Worm (Caenorhabditis elegans): ENCODE results near the gene C17H12.12.

DNA sequence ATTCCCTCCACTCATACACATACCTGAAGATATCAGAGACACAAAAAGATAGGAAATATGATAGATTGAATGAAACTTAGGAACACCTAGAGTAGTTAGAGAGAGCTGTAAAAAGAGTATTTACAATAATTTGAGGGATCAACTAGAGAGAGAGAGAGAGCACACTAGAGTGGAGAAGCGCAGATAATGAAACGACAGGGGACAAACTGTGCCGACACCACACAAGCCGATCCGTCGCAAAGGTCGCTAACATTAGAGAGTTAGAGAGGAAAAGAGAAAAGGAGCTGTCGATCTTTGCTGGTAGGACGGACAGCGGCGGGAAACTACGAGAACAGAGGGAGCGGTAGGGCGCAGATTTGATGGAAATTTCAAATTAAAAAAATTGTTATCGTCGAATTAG, 10.6 kb upstream of the C17H12.12 start, which contains the start of gene dyci-1:
- TF ChIP-seq sox-4 (tag; optimal IDR thresholded peaks at IDR 0.05) (no peak), dpl-1 (GFP tag; optimal IDR thresholded peaks at IDR 0.05) (peak in 2 of 3 experiments; percentile 19 to 23), nhr-28 (tag; optimal IDR thresholded peaks at IDR 0.05) (no peak), unc-62 (GFP tag; optimal IDR thresholded peaks at IDR 0.05) (no peak), nhr-237 (tag; optimal IDR thresholded peaks at IDR 0.05) (peak; percentile 29), swsn-7 (tag; optimal IDR thresholded peaks at IDR 0.05) (peak; percentile 14), snpc-4 (tag; optimal IDR thresholded peaks at IDR 0.05) (no peak), nhr-77 (tag; optimal IDR thresholded peaks at IDR 0.05) (peak; percentile 74), blmp-1 (tag; optimal IDR thresholded peaks at IDR 0.05) (peak; percentile 3)

Measured in whole organism, L1 larva.